Fruit fly (Drosophila melanogaster): Measurements from ENCODE around the gene CG5281.

Gene CG5281

dm6 chr3R:11429814-11430213 lies 5.8 kb upstream of the CG5281 start, which contains the start of gene Dtd (continued):
- TF ChIP-seq Dp (GFP tag; optimal IDR thresholded peaks at IDR 0.05) = peak; percentile 85

- TF ChIP-seq Sry-β (GFP tag; optimal IDR thresholded peaks at IDR 0.05) (no peak), Ets65A (GFP tag) (peak; percentile 58), kay (GFP tag; optimal IDR thresholded peaks at IDR 0.05) (no peak), Lhr (GFP tag; optimal IDR thresholded peaks at IDR 0.05) (no peak), Mrtf (GFP tag; IDR thresholded peaks at IDR 0.05) (no peak), Bgb (GFP tag; IDR thresholded peaks at IDR 0.05; ENCODE audit: partially characterized antibody) (no peak), CG2120 (GFP tag; optimal IDR thresholded peaks at IDR 0.05) (no peak), Scr (GFP tag; IDR thresholded peaks at IDR 0.05; ENCODE audit: partially characterized antibody) (no peak)
Measured at dm6 chr3R:11430307-11430706, 5.3 kb upstream of the CG5281 start.

dm6 chr3R:11431395-11431977 lies 4.2 kb upstream of the CG5281 start, which contains the start of the genes RpL24-like and CG5276:
Gene RpL24-like, minus strand, starts transcription at chr3R:11431582.
Gene CG5276, plus strand, starts transcription at chr3R:11431738.
- TF ChIP-seq Hr78 (GFP tag; optimal IDR thresholded peaks at IDR 0.05) (no peak), CG15479 (GFP tag; optimal IDR thresholded peaks at IDR 0.05) (peak; percentile 95), CG1603 (tag; optimal IDR thresholded peaks at IDR 0.05) (peak; percentile 83), CG12391 (tag; optimal IDR thresholded peaks at IDR 0.05) (peak; percentile 30), lab (GFP tag; optimal IDR thresholded peaks at IDR 0.05) (no peak), CG3838 (GFP tag; optimal IDR thresholded peaks at IDR 0.05) (no peak), CG31365 (tag; optimal IDR thresholded peaks at IDR 0.05) (no peak), CG43689 (GFP tag; IDR thresholded peaks at IDR 0.05) (no peak), h (optimal IDR thresholded peaks at IDR 0.05) (no peak), Antp (GFP tag; optimal IDR thresholded peaks at IDR 0.05) (no peak), CG11504 (tag; optimal IDR thresholded peaks at IDR 0.05) (no peak), CG32532 (GFP tag; IDR thresholded peaks at IDR 0.05) (no peak), Tbp (GFP tag; optimal IDR thresholded peaks at IDR 0.05) (peak; percentile 76), H2.0 (GFP tag; IDR thresholded peaks at IDR 0.05) (no peak), Hr51 (GFP tag; optimal IDR thresholded peaks at IDR 0.05) (no peak), Fer3 (tag; optimal IDR thresholded peaks at IDR 0.05) (no peak), CG4617 (GFP tag; optimal IDR thresholded peaks at IDR 0.05; ENCODE audit: borderline replicate concordance) (peak; percentile 56), Chrac-16 (GFP tag; optimal IDR thresholded peaks at IDR 0.05) (no peak), Asciz (GFP tag; optimal IDR thresholded peaks at IDR 0.05) (no peak), CG8944 (GFP tag; optimal IDR thresholded peaks at IDR 0.05) (no peak), ci (GFP tag; IDR thresholded peaks at IDR 0.05) (no peak), toy (GFP tag; IDR thresholded peaks at IDR 0.05) (no peak), TFAM (GFP tag; optimal IDR thresholded peaks at IDR 0.05) (no peak), CG15696 (tag; optimal IDR thresholded peaks at IDR 0.05) (peak; percentile 11), pros (GFP tag; optimal IDR thresholded peaks at IDR 0.05) (no peak), NC2β (GFP tag; optimal IDR thresholded peaks at IDR 0.05) (no peak), gsb-n (tag; optimal IDR thresholded peaks at IDR 0.05) (no peak), zen2 (GFP tag; IDR thresholded peaks at IDR 0.05; ENCODE audit: partially characterized antibody) (no peak), lola (GFP tag; optimal IDR thresholded peaks at IDR 0.05) (peak in 1 of 3 experiments; percentile 20), CG6854 (GFP tag; optimal IDR thresholded peaks at IDR 0.05) (no peak), CG31224 (GFP tag; IDR thresholded peaks at IDR 0.05) (no peak), CG10267 (tag; optimal IDR thresholded peaks at IDR 0.05) (peak; percentile 60), CG2202 (tag; optimal IDR thresholded peaks at IDR 0.05) (no peak), Sox100B (GFP tag; optimal IDR thresholded peaks at IDR 0.05) (no peak), CG9797 (GFP tag; optimal IDR thresholded peaks at IDR 0.05) (peak; percentile 99), twi (tag; optimal IDR thresholded peaks at IDR 0.05) (peak; percentile 60), Eip74EF (GFP tag; optimal IDR thresholded peaks at IDR 0.05) (no peak), Scr (GFP tag; IDR thresholded peaks at IDR 0.05; ENCODE audit: partially characterized antibody) (peak; percentile 63)

Measured in whole organism, embryonic.